Fruit fly (Drosophila melanogaster): ENCODE results near the gene CG1979.

The CG1979 gene

DNA sequence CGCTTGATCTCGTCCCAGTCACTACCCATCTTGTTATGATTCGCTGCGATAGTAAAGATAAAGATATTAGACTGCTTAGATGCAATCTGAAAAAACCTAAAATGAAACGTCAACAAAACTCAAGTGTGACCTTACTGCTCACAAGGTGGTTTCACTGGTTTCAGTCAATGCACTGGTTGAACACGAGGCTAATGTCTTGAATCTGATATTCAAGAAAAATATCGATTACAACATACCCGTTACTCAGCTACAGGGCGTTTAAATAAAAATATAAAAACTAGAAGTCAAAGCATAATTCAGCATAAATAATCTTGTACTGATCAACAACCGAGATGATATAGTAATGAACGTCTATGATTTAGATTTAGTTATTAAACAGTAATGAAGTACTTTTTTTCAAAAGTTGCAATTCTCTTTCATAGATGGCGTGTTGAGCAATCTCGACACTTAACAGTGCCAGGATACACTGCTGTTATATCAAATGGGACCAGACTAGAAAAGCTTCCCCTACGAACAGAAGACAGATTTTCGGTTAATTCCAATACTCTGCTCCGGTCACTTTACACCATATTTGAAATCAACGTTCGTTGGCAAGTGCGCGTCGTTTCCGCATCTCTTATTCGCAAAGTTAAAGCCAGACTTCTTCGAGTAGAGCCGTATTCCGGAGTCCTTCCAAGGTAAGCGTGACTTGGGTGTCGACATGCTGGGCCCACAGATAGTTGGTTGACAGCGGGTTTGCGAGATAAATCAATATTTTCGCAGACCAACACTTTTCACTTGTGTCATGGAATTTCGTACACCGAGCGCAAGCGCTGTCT lies 20.1 kb downstream of the CG1979 start, which contains the start of the genes Ufl1 and CG1943:
TSS of gene Ufl1 (minus strand) at position 156 of the 818 bp plus-strand sequence.
TSS of gene CG1943 (plus strand) at position 563 of the 818 bp plus-strand sequence.
- TF ChIP-seq CG1620 (GFP tag; optimal IDR thresholded peaks at IDR 0.05): peak; percentile 44
- TF ChIP-seq ovo (GFP tag; optimal IDR thresholded peaks at IDR 0.05): peak; percentile 55
- TF ChIP-seq Mnt (GFP tag; optimal IDR thresholded peaks at IDR 0.05): peak; percentile 87
- TF ChIP-seq CG33017 (tag; optimal IDR thresholded peaks at IDR 0.05): no peak
- TF ChIP-seq CG14711 (tag; optimal IDR thresholded peaks at IDR 0.05): no peak
- peak; percentile 48 for TF ChIP-seq cic (GFP tag; optimal IDR thresholded peaks at IDR 0.05)
- peak; percentile 14 for TF ChIP-seq Hr96 (GFP tag; optimal IDR thresholded peaks at IDR 0.05)
- no peak for TF ChIP-seq Crg-1 (GFP tag; optimal IDR thresholded peaks at IDR 0.05)
- TF ChIP-seq CG5204 (GFP tag; optimal IDR thresholded peaks at IDR 0.05): peak; percentile 17
- TF ChIP-seq pad (GFP tag; optimal IDR thresholded peaks at IDR 0.05): peak; percentile 36
- TF ChIP-seq toe (GFP tag; optimal IDR thresholded peaks at IDR 0.05): no peak
- no peak for TF ChIP-seq CG12768 (GFP tag; optimal IDR thresholded peaks at IDR 0.05)
- TF ChIP-seq CG7045 (GFP tag; optimal IDR thresholded peaks at IDR 0.05): no peak
- TF ChIP-seq tj (GFP tag; optimal IDR thresholded peaks at IDR 0.05): peak; percentile 72

- no peak for TF ChIP-seq CG33017 (tag; optimal IDR thresholded peaks at IDR 0.05)
- TF ChIP-seq Hr96 (GFP tag; optimal IDR thresholded peaks at IDR 0.05): no peak
- no peak for TF ChIP-seq tj (GFP tag; optimal IDR thresholded peaks at IDR 0.05)
- TF ChIP-seq kay (GFP tag; ENCODE audit: borderline replicate concordance): no peak
- TF ChIP-seq pad (GFP tag; optimal IDR thresholded peaks at IDR 0.05): no peak
- TF ChIP-seq CG1620 (GFP tag; optimal IDR thresholded peaks at IDR 0.05): no peak
- TF ChIP-seq Mnt (GFP tag; optimal IDR thresholded peaks at IDR 0.05): no peak
- TF ChIP-seq CG5204 (GFP tag; optimal IDR thresholded peaks at IDR 0.05): no peak
- no peak for TF ChIP-seq Clk (GFP tag; optimal IDR thresholded peaks at IDR 0.05)
- TF ChIP-seq toe (GFP tag; optimal IDR thresholded peaks at IDR 0.05): no peak
Observed at dm6 chr3R:7075115-7075425, 20.7 kb downstream of the CG1979 start.

- TF ChIP-seq CG7045 (GFP tag; optimal IDR thresholded peaks at IDR 0.05) (peak; percentile 91), CG12768 (GFP tag; optimal IDR thresholded peaks at IDR 0.05) (peak; percentile 96), Hr96 (GFP tag; optimal IDR thresholded peaks at IDR 0.05) (peak; percentile 90), toe (GFP tag; optimal IDR thresholded peaks at IDR 0.05) (peak; percentile 82), CG7101 (tag; optimal IDR thresholded peaks at IDR 0.05) (peak; percentile 91), Clk (GFP tag; optimal IDR thresholded peaks at IDR 0.05) (peak; percentile 87), Crg-1 (GFP tag; optimal IDR thresholded peaks at IDR 0.05) (peak; percentile 70), CG14711 (tag; optimal IDR thresholded peaks at IDR 0.05) (peak; percentile 88), CG11617 (GFP tag; optimal IDR thresholded peaks at IDR 0.05) (peak; percentile 91), pad (GFP tag; optimal IDR thresholded peaks at IDR 0.05) (peak; percentile 81), bab1 (GFP tag; optimal IDR thresholded peaks at IDR 0.05) (peak; percentile 88), cnc (optimal IDR thresholded peaks at IDR 0.05) (no peak), ovo (GFP tag; optimal IDR thresholded peaks at IDR 0.05) (peak; percentile 71), CG5204 (GFP tag; optimal IDR thresholded peaks at IDR 0.05) (no peak), CG33017 (tag; optimal IDR thresholded peaks at IDR 0.05) (peak; percentile 91), cic (GFP tag; optimal IDR thresholded peaks at IDR 0.05) (peak; percentile 90), kay (GFP tag; ENCODE audit: borderline replicate concordance) (peak; percentile 94), CG1620 (GFP tag; optimal IDR thresholded peaks at IDR 0.05) (peak; percentile 81), tj (GFP tag; optimal IDR thresholded peaks at IDR 0.05) (peak; percentile 67), Mnt (GFP tag; optimal IDR thresholded peaks at IDR 0.05) (peak; percentile 74)
Observed at dm6 chr3R:7075712-7076183, 21.4 kb downstream of the CG1979 start.

DNA sequence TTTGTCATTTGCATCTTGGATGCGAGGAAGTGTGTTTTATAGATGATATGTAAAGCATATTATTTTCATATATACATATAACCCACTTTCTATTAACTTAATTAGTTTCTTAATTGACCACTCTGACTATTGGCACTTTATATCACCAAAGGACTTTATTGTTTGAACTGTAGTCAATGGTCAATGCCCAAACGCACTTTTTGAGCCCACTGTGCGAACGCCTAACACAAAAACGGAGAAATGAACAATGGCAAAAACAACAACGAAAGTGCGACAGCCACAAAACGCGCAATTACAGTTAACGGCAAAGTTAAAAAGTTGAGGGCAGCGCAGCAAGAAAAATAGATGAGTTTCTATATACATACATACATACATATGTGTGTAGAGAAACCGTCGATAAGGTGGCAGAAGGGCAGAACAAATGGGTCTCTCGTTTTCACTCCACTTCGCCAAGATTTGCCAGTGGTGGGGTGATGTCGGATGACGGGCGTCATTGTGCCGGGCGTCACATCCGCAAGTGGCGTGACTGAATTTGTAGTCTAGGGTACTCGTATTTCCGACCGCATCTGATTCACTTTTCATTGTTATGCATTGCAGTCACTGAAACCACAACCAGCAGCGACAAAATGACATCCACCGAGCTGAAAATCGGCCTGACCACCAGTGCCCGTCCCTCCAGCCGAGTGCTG lies 22.1 kb downstream of the CG1979 start:
- peak; percentile 90 for TF ChIP-seq CG7045 (GFP tag; optimal IDR thresholded peaks at IDR 0.05)
- peak; percentile 90 for TF ChIP-seq CG33017 (tag; optimal IDR thresholded peaks at IDR 0.05)
- peak; percentile 59 for TF ChIP-seq Crg-1 (GFP tag; optimal IDR thresholded peaks at IDR 0.05)
- peak; percentile 37 for TF ChIP-seq tj (GFP tag; optimal IDR thresholded peaks at IDR 0.05)
- TF ChIP-seq Hr96 (GFP tag; optimal IDR thresholded peaks at IDR 0.05): no peak
- peak; percentile 22 for TF ChIP-seq Mnt (GFP tag; optimal IDR thresholded peaks at IDR 0.05)
- TF ChIP-seq cic (GFP tag; optimal IDR thresholded peaks at IDR 0.05): peak; percentile 95
- peak; percentile 64 for TF ChIP-seq ovo (GFP tag; optimal IDR thresholded peaks at IDR 0.05)
- no peak for TF ChIP-seq cnc (optimal IDR thresholded peaks at IDR 0.05)
- peak; percentile 96 for TF ChIP-seq CG12768 (GFP tag; optimal IDR thresholded peaks at IDR 0.05)
- peak; percentile 54 for TF ChIP-seq pad (GFP tag; optimal IDR thresholded peaks at IDR 0.05)
- peak; percentile 60 for TF ChIP-seq CG1620 (GFP tag; optimal IDR thresholded peaks at IDR 0.05)
- TF ChIP-seq kay (GFP tag; ENCODE audit: borderline replicate concordance): no peak
- peak; percentile 48 for TF ChIP-seq toe (GFP tag; optimal IDR thresholded peaks at IDR 0.05)
- TF ChIP-seq CG7101 (tag; optimal IDR thresholded peaks at IDR 0.05): peak; percentile 76
- TF ChIP-seq CG5204 (GFP tag; optimal IDR thresholded peaks at IDR 0.05): no peak
- TF ChIP-seq CG14711 (tag; optimal IDR thresholded peaks at IDR 0.05): peak; percentile 52
- TF ChIP-seq CG11617 (GFP tag; optimal IDR thresholded peaks at IDR 0.05): peak; percentile 46
- peak; percentile 94 for TF ChIP-seq bab1 (GFP tag; optimal IDR thresholded peaks at IDR 0.05)
- no peak for TF ChIP-seq Clk (GFP tag; optimal IDR thresholded peaks at IDR 0.05)

DNA sequence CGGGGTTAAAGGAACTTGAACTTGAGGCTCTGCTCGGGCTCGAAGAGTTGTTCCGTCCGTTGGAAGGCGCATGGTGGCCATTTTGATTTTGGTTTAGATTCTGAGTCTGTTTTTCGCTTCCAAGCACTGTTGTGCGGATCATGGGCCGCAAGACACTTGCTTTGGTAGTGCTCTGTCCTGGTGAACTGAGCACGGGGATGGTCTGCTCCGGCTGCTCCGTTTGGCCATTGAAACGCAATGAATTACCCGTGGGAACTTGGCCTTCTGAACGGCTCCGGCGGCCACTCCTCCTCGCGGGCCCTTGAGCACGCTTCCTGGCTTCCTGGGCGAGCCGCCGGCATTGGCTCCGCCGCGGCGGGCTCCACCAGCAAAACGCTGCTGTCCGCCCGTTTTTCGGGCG lies 25.3 kb downstream of the CG1979 start:
- TF ChIP-seq CG14711 (tag; optimal IDR thresholded peaks at IDR 0.05) (no peak), Crg-1 (GFP tag; optimal IDR thresholded peaks at IDR 0.05) (no peak), CG5204 (GFP tag; optimal IDR thresholded peaks at IDR 0.05) (no peak), CG7045 (GFP tag; optimal IDR thresholded peaks at IDR 0.05) (no peak), cic (GFP tag; optimal IDR thresholded peaks at IDR 0.05) (no peak), tj (GFP tag; optimal IDR thresholded peaks at IDR 0.05) (no peak), cnc (optimal IDR thresholded peaks at IDR 0.05) (no peak), CG12768 (GFP tag; optimal IDR thresholded peaks at IDR 0.05) (no peak), Mnt (GFP tag; optimal IDR thresholded peaks at IDR 0.05) (no peak), CG33017 (tag; optimal IDR thresholded peaks at IDR 0.05) (no peak), Clk (GFP tag; optimal IDR thresholded peaks at IDR 0.05) (no peak), pad (GFP tag; optimal IDR thresholded peaks at IDR 0.05) (no peak), Hr96 (GFP tag; optimal IDR thresholded peaks at IDR 0.05) (no peak), bab1 (GFP tag; optimal IDR thresholded peaks at IDR 0.05) (no peak), CG7101 (tag; optimal IDR thresholded peaks at IDR 0.05) (no peak), ovo (GFP tag; optimal IDR thresholded peaks at IDR 0.05) (no peak), toe (GFP tag; optimal IDR thresholded peaks at IDR 0.05) (no peak), kay (GFP tag; ENCODE audit: borderline replicate concordance) (no peak), CG1620 (GFP tag; optimal IDR thresholded peaks at IDR 0.05) (no peak), CG11617 (GFP tag; optimal IDR thresholded peaks at IDR 0.05) (no peak)

Data from whole organism, adult.